Worm (Caenorhabditis elegans): ENCODE results near the gene ZK418.10.

The ZK418.10 gene

ce11 chrIII:7122860-7123259, 32.4 kb upstream of the ZK418.10 start, which contains the start of the genes B0280.9 and rpia-1:
TSS of gene B0280.9 (minus strand) at chrIII:7122895.
TSS of gene rpia-1 (plus strand) at chrIII:7123128.
- TF ChIP-seq gmeb-1 (tag; optimal IDR thresholded peaks at IDR 0.05) (peak; percentile 26), mbf-1 (tag; optimal IDR thresholded peaks at IDR 0.05) (no peak), Y55F3AM.14 (GFP tag; optimal IDR thresholded peaks at IDR 0.05) (no peak), ztf-1 (GFP tag; conservative IDR thresholded peaks at IDR 0.05) (no peak), lsy-2 (tag; optimal IDR thresholded peaks at IDR 0.05) (peak; percentile 81 to 95), ztf-4 (tag; optimal IDR thresholded peaks at IDR 0.05) (no peak), mab-5 (tag; optimal IDR thresholded peaks at IDR 0.05) (no peak), C34F6.9 (tag; optimal IDR thresholded peaks at IDR 0.05) (peak; percentile 50), dmd-4 (tag; optimal IDR thresholded peaks at IDR 0.05) (no peak), sma-9 (GFP tag; optimal IDR thresholded peaks at IDR 0.05) (peak; percentile 45), sma-9 (tag; optimal IDR thresholded peaks at IDR 0.05) (no peak), aly-2 (tag; optimal IDR thresholded peaks at IDR 0.05) (no peak), F13H6.1 (tag; optimal IDR thresholded peaks at IDR 0.05) (peak; percentile 7), R02D3.7 (tag; optimal IDR thresholded peaks at IDR 0.05) (no peak), nhr-77 (tag; optimal IDR thresholded peaks at IDR 0.05) (no peak), sma-3 (GFP tag; optimal IDR thresholded peaks at IDR 0.05) (no peak), lin-13 (GFP tag; optimal IDR thresholded peaks at IDR 0.05) (no peak), ceh-16 (tag; optimal IDR thresholded peaks at IDR 0.05) (no peak), nhr-11 (tag; optimal IDR thresholded peaks at IDR 0.05) (no peak), lin-11 (tag; optimal IDR thresholded peaks at IDR 0.05) (no peak), nhr-12 (tag; optimal IDR thresholded peaks at IDR 0.05) (no peak), nhr-6 (tag; optimal IDR thresholded peaks at IDR 0.05) (no peak), lin-39 (tag; optimal IDR thresholded peaks at IDR 0.05) (no peak), elt-3 (tag; optimal IDR thresholded peaks at IDR 0.05) (no peak), unc-62 (GFP tag; optimal IDR thresholded peaks at IDR 0.05) (no peak), ZK546.5 (tag; optimal IDR thresholded peaks at IDR 0.05) (no peak), nhr-23 (tag; optimal IDR thresholded peaks at IDR 0.05) (no peak), nhr-129 (tag; optimal IDR thresholded peaks at IDR 0.05) (peak; percentile 38), crh-2 (tag; optimal IDR thresholded peaks at IDR 0.05) (peak; percentile 33), zag-1 (tag; optimal IDR thresholded peaks at IDR 0.05) (no peak), skn-1 (tag; optimal IDR thresholded peaks at IDR 0.05) (no peak), blmp-1 (tag; optimal IDR thresholded peaks at IDR 0.05; ENCODE audit: insufficient read depth) (no peak), mdl-1 (tag; optimal IDR thresholded peaks at IDR 0.05) (no peak), unc-55 (GFP tag; optimal IDR thresholded peaks at IDR 0.05) (peak; percentile 60), nhr-237 (tag; optimal IDR thresholded peaks at IDR 0.05) (no peak), elt-1 (tag; optimal IDR thresholded peaks at IDR 0.05) (no peak)

DNA sequence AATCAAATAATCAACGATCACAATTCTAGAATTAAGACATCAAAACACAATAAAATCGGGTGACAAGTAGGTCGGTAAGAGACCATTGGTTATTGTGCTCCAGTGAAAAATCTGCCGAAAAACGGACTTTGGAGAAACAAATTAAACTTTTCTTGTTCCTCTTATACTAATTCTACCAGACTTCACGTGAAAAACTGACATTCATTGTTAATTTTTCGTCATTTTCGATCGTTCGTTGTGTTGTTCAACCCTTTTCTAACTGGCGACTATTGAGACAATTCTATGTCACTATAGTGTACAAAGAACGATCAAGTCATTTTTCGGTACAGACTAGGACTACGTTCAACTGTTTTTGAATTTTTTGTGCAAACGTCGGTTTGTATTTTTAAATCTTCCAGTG, 30.0 kb upstream of the ZK418.10 start:
- TF ChIP-seq ztf-4 (tag; optimal IDR thresholded peaks at IDR 0.05) (no peak), nhr-10 (tag; optimal IDR thresholded peaks at IDR 0.05) (no peak), skn-1 (tag; optimal IDR thresholded peaks at IDR 0.05) (no peak), elt-3 (tag; optimal IDR thresholded peaks at IDR 0.05) (no peak), crh-2 (tag; optimal IDR thresholded peaks at IDR 0.05) (peak; percentile 65), R02D3.7 (tag; optimal IDR thresholded peaks at IDR 0.05) (no peak), unc-55 (GFP tag; optimal IDR thresholded peaks at IDR 0.05) (no peak), nhr-237 (tag; optimal IDR thresholded peaks at IDR 0.05) (no peak), lin-39 (tag; optimal IDR thresholded peaks at IDR 0.05) (no peak), nhr-12 (tag; optimal IDR thresholded peaks at IDR 0.05) (no peak), lsy-2 (tag; optimal IDR thresholded peaks at IDR 0.05) (peak in 1 of 2 experiments; percentile 28), mbf-1 (tag; optimal IDR thresholded peaks at IDR 0.05) (no peak), F13H6.1 (tag; optimal IDR thresholded peaks at IDR 0.05) (no peak), sma-3 (GFP tag; optimal IDR thresholded peaks at IDR 0.05) (peak; percentile 57), ztf-11 (tag; optimal IDR thresholded peaks at IDR 0.05) (no peak), dmd-4 (tag; optimal IDR thresholded peaks at IDR 0.05) (no peak), fos-1 (tag; optimal IDR thresholded peaks at IDR 0.05) (peak; percentile 31), elt-1 (tag; optimal IDR thresholded peaks at IDR 0.05) (no peak), alr-1 (tag; optimal IDR thresholded peaks at IDR 0.05) (no peak), mdl-1 (tag; optimal IDR thresholded peaks at IDR 0.05) (no peak), snpc-4 (tag; optimal IDR thresholded peaks at IDR 0.05) (no peak), nhr-23 (tag; optimal IDR thresholded peaks at IDR 0.05) (no peak), ZK546.5 (tag; optimal IDR thresholded peaks at IDR 0.05) (no peak), egl-27 (tag; optimal IDR thresholded peaks at IDR 0.05) (peak; percentile 76), unc-62 (GFP tag; optimal IDR thresholded peaks at IDR 0.05) (no peak), ztf-1 (GFP tag; conservative IDR thresholded peaks at IDR 0.05) (no peak), peb-1 (tag; optimal IDR thresholded peaks at IDR 0.05) (no peak), nhr-21 (tag; optimal IDR thresholded peaks at IDR 0.05) (peak; percentile 32), nhr-129 (tag; optimal IDR thresholded peaks at IDR 0.05) (peak; percentile 36), sma-9 (GFP tag; optimal IDR thresholded peaks at IDR 0.05) (peak; percentile 89), sma-9 (tag; optimal IDR thresholded peaks at IDR 0.05) (no peak), unc-39 (tag; optimal IDR thresholded peaks at IDR 0.05) (no peak), nhr-6 (tag; optimal IDR thresholded peaks at IDR 0.05) (no peak), blmp-1 (tag; optimal IDR thresholded peaks at IDR 0.05; ENCODE audit: insufficient read depth) (no peak), mab-5 (tag; optimal IDR thresholded peaks at IDR 0.05) (no peak), nhr-25 (tag; optimal IDR thresholded peaks at IDR 0.05) (peak; percentile 58), zag-1 (tag; optimal IDR thresholded peaks at IDR 0.05) (no peak), gmeb-1 (tag; optimal IDR thresholded peaks at IDR 0.05) (peak; percentile 21)

Measured in whole organism, L2 larva.